Fruit fly (Drosophila melanogaster) whole organism, embryonic: ENCODE results near the gene Zip89B.

ENCODE experiments used
- Atf-2 ChIP-seq: fragments of 200-800 bp; sonication (Bioruptor generic); optimal IDR thresholded peaks from 2 replicates; lab custom pipeline; 2016; ENCODE audit warnings: missing biosample characterization, missing genetic modification characterization
- B-H2 ChIP-seq: fragments of 200-800 bp; sonication (Bioruptor generic); optimal IDR thresholded peaks from 2 replicates; lab custom pipeline; 2018; ENCODE audit warnings: missing biosample characterization, mild to moderate bottlenecking, missing genetic modification characterization
- CG10462 ChIP-seq: fragments of 200-800 bp; sonication (Bioruptor generic); optimal IDR thresholded peaks from 2 replicates; lab custom pipeline; 2016; ENCODE audit warnings: missing biosample characterization, missing genetic modification characterization
- CG10959 ChIP-seq: fragments of 200-800 bp; sonication (Bioruptor generic); IDR thresholded peaks from 2 replicates; pipeline ENCODE4 v1.3.6; 2022; ENCODE audit warnings: missing biosample characterization, missing genetic modification characterization
- CG12155 ChIP-seq: fragments of 200-800 bp; sonication (Bioruptor generic); optimal IDR thresholded peaks from 3 replicates; lab custom pipeline; 2016; ENCODE audit warnings: missing biosample characterization, missing genetic modification characterization
- CG12942 ChIP-seq: fragments of 200-800 bp; sonication (Bioruptor generic); optimal IDR thresholded peaks from 3 replicates; lab custom pipeline; 2016; ENCODE audit warnings: missing biosample characterization, missing genetic modification characterization
- CG14710 ChIP-seq: fragments of 200-800 bp; sonication (Bioruptor generic); optimal IDR thresholded peaks from 3 replicates; lab custom pipeline; 2019; ENCODE audit warnings: missing biosample characterization, mild to moderate bottlenecking, missing genetic modification characterization, moderate library complexity
- CG15011 ChIP-seq: fragments of 200-800 bp; sonication (Bioruptor generic); optimal IDR thresholded peaks from 3 replicates; lab custom pipeline; 2018; ENCODE audit warnings: missing biosample characterization, mild to moderate bottlenecking, missing genetic modification characterization
- CG1603 ChIP-seq: fragments of 200-800 bp; sonication (Bioruptor generic); optimal IDR thresholded peaks from 2 replicates; lab custom pipeline; 2019; ENCODE audit warnings: missing biosample characterization, mild to moderate bottlenecking, missing genetic modification characterization, moderate library complexity
- CG16815 ChIP-seq: fragments of 200-800 bp; sonication (Bioruptor generic); optimal IDR thresholded peaks from 3 replicates; lab custom pipeline; 2017; ENCODE audit warnings: missing biosample characterization, mild to moderate bottlenecking, missing genetic modification characterization
- CG17186 ChIP-seq: fragments of 200-800 bp; sonication (Bioruptor generic); optimal IDR thresholded peaks from 3 replicates; lab custom pipeline; 2017; ENCODE audit warnings: missing biosample characterization, missing genetic modification reagents, missing genetic modification characterization
- CG17328 ChIP-seq: fragments of 200-800 bp; sonication (Bioruptor generic); IDR thresholded peaks from 2 replicates; pipeline ENCODE4 v1.3.6; 2022; ENCODE audit warnings: missing biosample characterization, missing genetic modification characterization
- CG18011 ChIP-seq: fragments of 200-800 bp; sonication (Bioruptor generic); optimal IDR thresholded peaks from 2 replicates; lab custom pipeline; 2017; ENCODE audit warnings: missing biosample characterization, missing genetic modification characterization, mild to moderate bottlenecking, moderate library complexity, missing genotype
- CG2199 ChIP-seq: fragments of 200-800 bp; sonication (Bioruptor generic); IDR thresholded peaks from 3 replicates; pipeline ENCODE4 v1.3.6; 2022; ENCODE audit warnings: missing biosample characterization, missing genetic modification characterization
- CG3407 ChIP-seq: fragments of 200-800 bp; sonication (Bioruptor generic); optimal IDR thresholded peaks from 2 replicates; lab custom pipeline; 2018; ENCODE audit warnings: missing biosample characterization, mild to moderate bottlenecking, missing genetic modification characterization
- CG5953 ChIP-seq: fragments of 200-800 bp; sonication (Bioruptor generic); IDR thresholded peaks from 2 replicates; pipeline ENCODE4 v1.3.6; 2022; ENCODE audit warnings: missing biosample characterization, missing genetic modification characterization
- CG9797 ChIP-seq: fragments of 200-800 bp; sonication (Bioruptor generic); optimal IDR thresholded peaks from 3 replicates; lab custom pipeline; 2018; ENCODE audit warnings: missing biosample characterization, mild to moderate bottlenecking, missing genetic modification characterization
- D ChIP-seq, 2 experiments: fragments of 200-800 bp in 1 of 2; fragments of >200 bp in 1 of 2; sonication (Bioruptor generic) in 1 of 2; optimal IDR thresholded peaks; 2 replicates in 1 of 2; 3 replicates in 1 of 2; lab custom pipeline; 2017; ENCODE audit warnings: mild to moderate bottlenecking in 1 of 2, missing biosample characterization in 1 of 2, missing genetic modification characterization in 1 of 2, missing genetic modification reagents in 1 of 2
- Dbx ChIP-seq: fragments of 200-800 bp; sonication (Bioruptor generic); IDR thresholded peaks from 3 replicates; pipeline ENCODE4 v1.3.6; 2022; ENCODE audit warnings: missing biosample characterization, missing genetic modification characterization
- Doc2 ChIP-seq: fragments of 200-800 bp; sonication (Bioruptor generic); IDR thresholded peaks from 2 replicates; pipeline ENCODE4 v1.3.6; 2022; ENCODE audit warnings: missing biosample characterization, missing genetic modification characterization
- Eip74EF ChIP-seq, 2 experiments: fragments of 200-800 bp in 1 of 2; fragments of >200 bp in 1 of 2; sonication (Bioruptor generic) in 1 of 2; optimal IDR thresholded peaks; 2 replicates each; lab custom pipeline; 2017 to 2019; ENCODE audit warnings: missing biosample characterization in 2 of 2, missing genetic modification characterization in 2 of 2, mild to moderate bottlenecking in 1 of 2, moderate library complexity in 1 of 2
- GATAe ChIP-seq: fragments of 200-800 bp; sonication (Bioruptor generic); conservative IDR thresholded peaks from 2 replicates; pipeline ENCODE4 v1.3.6; 2022; ENCODE audit warnings: missing biosample characterization, missing genetic modification characterization
- Hmr ChIP-seq: fragments of 200-800 bp; sonication (Bioruptor generic); optimal IDR thresholded peaks from 3 replicates; lab custom pipeline; 2017; ENCODE audit warnings: mild to moderate bottlenecking, missing biosample characterization, missing genetic modification reagents, missing genetic modification characterization
- Ptx1 ChIP-seq: fragments of 200-800 bp; sonication (Bioruptor generic); IDR thresholded peaks from 2 replicates; pipeline ENCODE4 v1.3.6; 2022; ENCODE audit warnings: missing biosample characterization, missing genetic modification characterization
- Trl ChIP-seq, 3 experiments: fragments of >200 bp in 2 of 3; fragments of 200-800 bp in 1 of 3; sonication (Bioruptor generic) in 1 of 3; optimal IDR thresholded peaks; 2 replicates in 1 of 3; 3 replicates in 2 of 3; lab custom pipeline; 2016 to 2017; ENCODE audit warnings: missing biosample characterization in 1 of 3, missing genetic modification characterization in 1 of 3
- ac ChIP-seq: fragments of 200-800 bp; sonication (Bioruptor generic); optimal IDR thresholded peaks from 3 replicates; lab custom pipeline; 2017; ENCODE audit warnings: missing biosample characterization, mild to moderate bottlenecking, missing genetic modification characterization
- aop ChIP-seq: fragments of 200-800 bp; sonication (Bioruptor generic); IDR thresholded peaks from 2 replicates; pipeline ENCODE4 v1.3.6; 2022; ENCODE audit warnings: missing biosample characterization, missing genetic modification characterization
- cad ChIP-seq: fragments of >200 bp; optimal IDR thresholded peaks from 2 replicates; lab custom pipeline; 2017; ENCODE audit warnings: missing biosample characterization, missing genetic modification characterization
- dmrt11E ChIP-seq: fragments of 200-800 bp; sonication (Bioruptor generic); optimal IDR thresholded peaks from 3 replicates; lab custom pipeline; 2018; ENCODE audit warnings: missing biosample characterization, mild to moderate bottlenecking, missing genetic modification characterization, moderate library complexity
- dmrt99B ChIP-seq: fragments of 200-800 bp; sonication (Bioruptor generic); optimal IDR thresholded peaks from 2 replicates; lab custom pipeline; 2018; ENCODE audit warnings: missing biosample characterization, mild to moderate bottlenecking, missing genetic modification characterization, moderate library complexity
- fd96Cb ChIP-seq: fragments of 200-800 bp; sonication (Bioruptor generic); optimal IDR thresholded peaks from 2 replicates; lab custom pipeline; 2018; ENCODE audit warnings: missing biosample characterization, mild to moderate bottlenecking, missing genetic modification characterization, moderate library complexity
- ftz-f1 ChIP-seq: fragments of 200-800 bp; sonication (Bioruptor generic); optimal IDR thresholded peaks from 2 replicates; lab custom pipeline; 2016; ENCODE audit warnings: missing biosample characterization, missing genetic modification characterization
- gcm ChIP-seq: fragments of 200-800 bp; sonication (Bioruptor generic); optimal IDR thresholded peaks from 2 replicates; lab custom pipeline; 2019; ENCODE audit warnings: missing biosample characterization, mild to moderate bottlenecking, missing genetic modification characterization, moderate library complexity
- h ChIP-seq: fragments of >200 bp; optimal IDR thresholded peaks from 2 replicates; lab custom pipeline; 2017
- hb ChIP-seq: fragments of 200-800 bp; sonication (Bioruptor generic); IDR thresholded peaks from 3 replicates; pipeline ENCODE4 v1.3.6; 2022; ENCODE audit warnings: missing biosample characterization, missing genetic modification characterization; ENCODE audit not compliant: partially characterized antibody
- jing ChIP-seq: fragments of 200-800 bp; sonication (Bioruptor generic); optimal IDR thresholded peaks from 2 replicates; lab custom pipeline; 2018; ENCODE audit warnings: missing biosample characterization, mild to moderate bottlenecking, missing genetic modification characterization
- mirr ChIP-seq: fragments of 200-800 bp; sonication (Bioruptor generic); optimal IDR thresholded peaks from 3 replicates; lab custom pipeline; 2018; ENCODE audit warnings: missing biosample characterization, mild to moderate bottlenecking, missing genetic modification characterization
- nmo ChIP-seq: fragments of 200-800 bp; sonication (Bioruptor generic); optimal IDR thresholded peaks from 2 replicates; lab custom pipeline; 2018; ENCODE audit warnings: missing biosample characterization, mild to moderate bottlenecking, missing genetic modification characterization, moderate library complexity
- oc ChIP-seq: fragments of 200-800 bp; sonication (Bioruptor generic); optimal IDR thresholded peaks from 2 replicates; lab custom pipeline; 2018; ENCODE audit warnings: missing biosample characterization, mild to moderate bottlenecking, missing genetic modification characterization, moderate library complexity
- pb ChIP-seq: fragments of 200-800 bp; sonication (Bioruptor generic); optimal IDR thresholded peaks from 3 replicates; lab custom pipeline; 2016; ENCODE audit warnings: missing biosample characterization, missing genetic modification characterization
- prd ChIP-seq, 3 experiments: fragments of >200 bp in 2 of 3; fragments of 200-800 bp in 1 of 3; sonication (Bioruptor generic) in 1 of 3; optimal IDR thresholded peaks in 2 of 3; IDR thresholded peaks in 1 of 3; 2 replicates in 2 of 3; 3 replicates in 1 of 3; pipeline versions ENCODE4 v1.3.6 to Lab custom; 2017 to 2022; ENCODE audit warnings: missing biosample characterization in 1 of 3, missing genetic modification characterization in 1 of 3
- pzg ChIP-seq: fragments of 200-800 bp; sonication (Bioruptor generic); optimal IDR thresholded peaks from 3 replicates; lab custom pipeline; 2018; ENCODE audit warnings: missing biosample characterization, mild to moderate bottlenecking, missing genetic modification characterization, moderate library complexity
- sima ChIP-seq: fragments of 200-800 bp; sonication (Bioruptor generic); optimal IDR thresholded peaks from 2 replicates; lab custom pipeline; 2016; ENCODE audit warnings: missing biosample characterization, missing genetic modification characterization
- trh ChIP-seq: fragments of 200-800 bp; sonication (Bioruptor generic); optimal IDR thresholded peaks from 2 replicates; lab custom pipeline; 2016; ENCODE audit warnings: missing biosample characterization, missing genetic modification characterization
- vvl ChIP-seq: fragments of 200-800 bp; sonication (Bioruptor generic); IDR thresholded peaks from 2 replicates; pipeline ENCODE4 v1.3.6; 2022; ENCODE audit warnings: missing biosample characterization, missing genetic modification characterization
- zfh2 ChIP-seq: fragments of 200-800 bp; sonication (Bioruptor generic); optimal IDR thresholded peaks from 2 replicates; lab custom pipeline; 2016; ENCODE audit warnings: missing biosample characterization, missing genetic modification characterization

Zip89B gene

dm6 chr3R:16280003-16280998 is 25.3 kb upstream of the Zip89B start:
- TF ChIP-seq nmo (GFP tag; lab: Kevin White, UChicago) (peak; percentile 100), CG12942 (GFP tag; lab: Kevin White, UChicago) (peak; percentile 99), Eip74EF (GFP tag; optimal IDR thresholded peaks at IDR 0.05; lab: Kevin White, UChicago) (peak in 1 of 2 experiments; percentile 100), Trl (optimal IDR thresholded peaks at IDR 0.05; lab: Kevin White, UChicago) (peak; percentile 79 to 99), Trl (GFP tag; optimal IDR thresholded peaks at IDR 0.05; lab: Kevin White, UChicago) (peak; percentile 99), hb (GFP tag; lab: Robert Waterston, UW) (no peak), CG10462 (GFP tag; lab: Kevin White, UChicago) (peak; percentile 99), fd96Cb (tag; lab: Kevin White, UChicago) (peak; percentile 99), mirr (peak; percentile 97), aop (GFP tag; lab: Robert Waterston, UW) (peak; percentile 96), CG12155 (GFP tag; lab: Kevin White, UChicago) (peak; percentile 99), pzg (GFP tag; lab: Kevin White, UChicago) (peak; percentile 28), jing (GFP tag; lab: Kevin White, UChicago) (peak; percentile 98), CG3407 (GFP tag; lab: Kevin White, UChicago) (peak; percentile 98), gcm (GFP tag; lab: Kevin White, UChicago) (peak; percentile 100), prd (optimal IDR thresholded peaks at IDR 0.05; lab: Kevin White, UChicago) (no peak), prd (GFP tag; IDR thresholded peaks at IDR 0.05; lab: Robert Waterston, UW) (peak; percentile 100), Dbx (GFP tag; lab: Robert Waterston, UW) (peak; percentile 100), CG17328 (GFP tag; lab: Robert Waterston, UW) (peak; percentile 100), h (no peak), ftz-f1 (peak; percentile 90), Doc2 (GFP tag; lab: Robert Waterston, UW) (no peak; the same call in 1 of the 2 replicates), CG17186 (GFP tag; lab: Kevin White, UChicago) (peak; percentile 91), vvl (peak; percentile 100), pb (GFP tag; lab: Kevin White, UChicago) (peak; percentile 99), Hmr (peak; percentile 99), B-H2 (GFP tag; lab: Kevin White, UChicago) (peak; percentile 99), CG18011 (peak; percentile 93), cad (GFP tag; lab: Kevin White, UChicago) (no peak), CG14710 (tag; lab: Kevin White, UChicago) (peak; percentile 99), trh (GFP tag; lab: Kevin White, UChicago) (peak; percentile 99), CG10959 (GFP tag; lab: Robert Waterston, UW) (peak; percentile 99), CG16815 (GFP tag; lab: Kevin White, UChicago) (peak; percentile 99), dmrt99B (tag; lab: Kevin White, UChicago) (peak; percentile 99), dmrt11E (tag; lab: Kevin White, UChicago) (peak; percentile 100), D (optimal IDR thresholded peaks at IDR 0.05; lab: Kevin White, UChicago) (no peak), D (GFP tag; optimal IDR thresholded peaks at IDR 0.05; lab: Kevin White, UChicago) (peak; percentile 99), CG15011 (GFP tag; lab: Kevin White, UChicago) (peak; percentile 99), sima (GFP tag; lab: Kevin White, UChicago) (peak; percentile 98), CG1603 (tag; lab: Kevin White, UChicago) (peak; percentile 99), Ptx1 (GFP tag; lab: Robert Waterston, UW) (peak; percentile 99), ac (GFP tag; lab: Kevin White, UChicago) (peak; percentile 97), CG5953 (GFP tag; lab: Robert Waterston, UW) (peak; percentile 98), zfh2 (GFP tag; lab: Kevin White, UChicago) (peak; percentile 98), GATAe (peak; percentile 97), oc (tag; lab: Kevin White, UChicago) (peak; percentile 100), Atf-2 (GFP tag; lab: Kevin White, UChicago) (peak; percentile 99), CG9797 (GFP tag; lab: Kevin White, UChicago) (peak; percentile 57), CG2199 (GFP tag; lab: Robert Waterston, UW) (peak; percentile 99)
